Worm (Caenorhabditis elegans): ENCODE measurements around the gene M03E7.2.
A peak's percentile ranks its signal among the peaks of the same experiment; 100 is the strongest.

The M03E7.2 gene

DNA sequence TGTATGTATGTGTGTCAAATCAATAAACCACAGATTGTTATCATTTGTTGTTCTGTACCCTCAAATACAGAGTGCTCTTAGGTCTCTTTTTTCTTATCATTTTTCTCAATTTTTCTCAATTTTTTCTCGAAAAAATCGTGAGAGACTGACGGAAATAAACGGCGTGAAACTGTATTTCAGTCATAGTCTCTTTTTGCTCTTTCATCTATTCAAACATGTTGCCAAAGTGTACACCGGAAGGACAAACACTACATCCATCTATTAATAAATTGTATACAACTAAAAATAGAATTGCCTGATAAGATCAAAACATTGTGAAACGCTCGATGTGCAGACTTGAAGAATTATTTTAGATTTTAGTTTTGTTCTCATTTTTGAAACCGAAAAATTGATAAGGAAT, 17.0 kb downstream of the M03E7.2 start:
- peak; percentile 32 for TF ChIP-seq dve-1 (tag; optimal IDR thresholded peaks at IDR 0.05; ENCODE audit: insufficient read depth)
- TF ChIP-seq dmd-6 (GFP tag; IDR thresholded peaks at IDR 0.05) = peak; percentile 28; the same call in 1 of the 2 replicates
- no peak for TF ChIP-seq spr-1 (tag; optimal IDR thresholded peaks at IDR 0.05)
- TF ChIP-seq nhr-28 (tag; optimal IDR thresholded peaks at IDR 0.05) = peak; percentile 18
- no peak for TF ChIP-seq daf-16 (GFP tag; optimal IDR thresholded peaks at IDR 0.05)
- TF ChIP-seq daf-16 (tag; optimal IDR thresholded peaks at IDR 0.05) = peak; percentile 66
- TF ChIP-seq nhr-6 (tag; optimal IDR thresholded peaks at IDR 0.05) = peak; percentile 6

DNA sequence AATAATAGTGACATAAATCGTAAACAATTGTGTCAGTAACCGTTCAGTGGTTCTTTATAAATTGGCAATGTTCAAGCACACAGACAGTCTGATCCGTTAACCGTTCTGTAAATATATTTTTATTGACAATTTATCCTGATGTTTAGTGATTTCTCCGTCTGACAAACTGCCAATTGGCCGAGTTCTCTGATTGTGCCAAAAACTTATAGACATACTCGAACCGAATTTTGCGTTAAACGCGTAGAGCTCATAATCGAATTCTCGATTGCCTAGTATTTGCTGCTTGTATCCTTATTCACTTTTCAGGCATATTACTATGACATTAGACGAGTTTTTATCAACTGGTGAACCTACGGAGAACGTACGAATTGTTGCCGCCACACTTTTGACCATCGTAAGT, 26.8 kb downstream of the M03E7.2 start, which contains the start of gene srx-117:
Gene srx-117 (plus strand): TSS at position 301 of the 400 bp plus-strand sequence.
- TF ChIP-seq tra-1 (GFP tag; IDR thresholded peaks at IDR 0.05) = no peak
- no peak for TF ChIP-seq pqm-1 (tag; optimal IDR thresholded peaks at IDR 0.05)
- no peak for TF ChIP-seq daf-19 (GFP tag; conservative IDR thresholded peaks at IDR 0.05)
- TF ChIP-seq ama-1 (optimal IDR thresholded peaks at IDR 0.05) = no peak
- TF ChIP-seq ceh-28 (tag; optimal IDR thresholded peaks at IDR 0.05) = no peak
- TF ChIP-seq aha-1 (tag) = no peak
- no peak for TF ChIP-seq ceh-20 (GFP tag; IDR thresholded peaks at IDR 0.05)
- no peak for TF ChIP-seq dmd-6 (GFP tag; IDR thresholded peaks at IDR 0.05)
- TF ChIP-seq dmd-8 (GFP tag; IDR thresholded peaks at IDR 0.05) = no peak
- no peak for TF ChIP-seq daf-12 (tag; optimal IDR thresholded peaks at IDR 0.05)
- TF ChIP-seq ces-1 (GFP tag; optimal IDR thresholded peaks at IDR 0.05) = no peak

DNA sequence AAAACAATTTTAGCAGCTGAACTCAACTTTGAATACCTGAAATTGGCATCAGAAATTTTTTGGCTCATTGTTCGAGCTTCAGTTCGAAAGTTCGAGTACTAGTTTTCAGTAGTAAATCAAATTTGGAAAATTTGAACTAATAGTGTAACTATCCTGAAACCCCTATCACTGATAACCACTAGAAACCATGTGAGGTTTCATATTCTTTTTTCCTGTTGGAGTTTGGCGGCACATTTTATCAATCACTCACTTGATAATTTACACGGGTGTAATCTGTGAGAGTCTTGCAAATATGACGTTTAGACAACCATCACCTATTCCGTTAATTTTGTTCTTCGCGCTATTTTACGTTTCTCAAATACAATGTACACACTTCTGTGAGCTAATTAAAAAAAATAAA, 30.0 kb downstream of the M03E7.2 start, which contains the start of gene C14C11.4:
Gene C14C11.4 (plus strand): TSS at position 252 of the 400 bp plus-strand sequence.
- TF ChIP-seq ZK337.2 (GFP tag; IDR thresholded peaks at IDR 0.05) (no peak), egl-27 (tag; optimal IDR thresholded peaks at IDR 0.05) (no peak), mxl-3 (GFP tag; optimal IDR thresholded peaks at IDR 0.05) (peak; percentile 52), nhr-111 (GFP tag; optimal IDR thresholded peaks at IDR 0.05) (no peak), nhr-102 (tag; optimal IDR thresholded peaks at IDR 0.05) (no peak), ztf-11 (tag; optimal IDR thresholded peaks at IDR 0.05) (no peak), mxl-2 (GFP tag; conservative IDR thresholded peaks at IDR 0.05) (no peak), nhr-41 (GFP tag; IDR thresholded peaks at IDR 0.05) (no peak), unc-62 (GFP tag; optimal IDR thresholded peaks at IDR 0.05 in 1 of 2) (no peak), unc-62 (tag; optimal IDR thresholded peaks at IDR 0.05) (no peak), daf-16 (GFP tag; optimal IDR thresholded peaks at IDR 0.05) (no peak), daf-16 (tag; optimal IDR thresholded peaks at IDR 0.05) (no peak), Y5F2A.4 (GFP tag; optimal IDR thresholded peaks at IDR 0.05) (no peak), hif-1 (tag; optimal IDR thresholded peaks at IDR 0.05) (no peak), T26A8.4 (GFP tag; IDR thresholded peaks at IDR 0.05) (no peak), mdl-1 (tag; optimal IDR thresholded peaks at IDR 0.05) (peak in 1 of 2 experiments; percentile 4), dmd-6 (GFP tag; IDR thresholded peaks at IDR 0.05) (peak; percentile 65), ama-1 (optimal IDR thresholded peaks at IDR 0.05) (no peak), pqm-1 (tag; optimal IDR thresholded peaks at IDR 0.05) (peak; percentile 77), ztf-7 (tag; optimal IDR thresholded peaks at IDR 0.05) (no peak), hlh-30 (tag; optimal IDR thresholded peaks at IDR 0.05; ENCODE audit: insufficient read depth) (no peak), nhr-237 (tag; optimal IDR thresholded peaks at IDR 0.05) (no peak), zip-11 (GFP tag; IDR thresholded peaks at IDR 0.05) (no peak), madf-9 (GFP tag; conservative IDR thresholded peaks at IDR 0.05) (no peak), dpl-1 (GFP tag; optimal IDR thresholded peaks at IDR 0.05) (no peak), lin-13 (GFP tag; optimal IDR thresholded peaks at IDR 0.05) (no peak), hlh-11 (tag; optimal IDR thresholded peaks at IDR 0.05) (peak; percentile 38), sdz-12 (GFP tag; optimal IDR thresholded peaks at IDR 0.05) (no peak), ceh-82 (tag; optimal IDR thresholded peaks at IDR 0.05) (no peak), arid-1 (GFP tag; conservative IDR thresholded peaks at IDR 0.05) (no peak), F49E8.2 (tag; optimal IDR thresholded peaks at IDR 0.05; ENCODE audit: borderline replicate concordance) (no peak), zfp-2 (tag; optimal IDR thresholded peaks at IDR 0.05) (no peak), tag-97 (GFP tag; IDR thresholded peaks at IDR 0.05) (no peak), mes-2 (tag; optimal IDR thresholded peaks at IDR 0.05; ENCODE audit: poor library complexity, severe bottlenecking) (no peak), zip-2 (tag; optimal IDR thresholded peaks at IDR 0.05) (no peak), vab-7 (GFP tag; IDR thresholded peaks at IDR 0.05) (no peak), attf-4 (tag; optimal IDR thresholded peaks at IDR 0.05) (no peak), dve-1 (tag; optimal IDR thresholded peaks at IDR 0.05; ENCODE audit: insufficient read depth) (no peak)

All from whole organism, L4 larva.